Fruit fly (Drosophila melanogaster) whole organism, embryonic: Measurements from ENCODE around the gene RabX5.

Source experiments
- Blimp-1 ChIP-seq: fragments of 200-800 bp; sonication (Bioruptor generic); optimal IDR thresholded peaks from 3 replicates; lab custom pipeline; 2018; ENCODE audit warnings: missing biosample characterization, missing genetic modification characterization, mild to moderate bottlenecking, moderate library complexity, missing genetic modification reagents
- CG10147 ChIP-seq: fragments of 200-800 bp; sonication (Bioruptor generic); optimal IDR thresholded peaks from 2 replicates; lab custom pipeline; 2019; ENCODE audit warnings: missing biosample characterization, mild to moderate bottlenecking, missing genetic modification characterization, moderate library complexity
- CG11696 ChIP-seq: fragments of 200-800 bp; sonication (Bioruptor generic); IDR thresholded peaks from 2 replicates; pipeline ENCODE4 v1.3.6; 2022; ENCODE audit warnings: missing biosample characterization, missing genetic modification characterization
- CG17568 ChIP-seq: fragments of 200-800 bp; sonication (Bioruptor generic); optimal IDR thresholded peaks from 2 replicates; lab custom pipeline; 2018; ENCODE audit warnings: missing biosample characterization, mild to moderate bottlenecking, missing genetic modification characterization, moderate library complexity
- CG31224 ChIP-seq: fragments of 200-800 bp; sonication (Bioruptor generic); IDR thresholded peaks from 2 replicates; pipeline ENCODE4 v1.3.6; 2022; ENCODE audit warnings: missing biosample characterization, missing genetic modification characterization
- CG32532 ChIP-seq: fragments of 200-800 bp; sonication (Bioruptor generic); IDR thresholded peaks from 2 replicates; pipeline ENCODE4 v1.3.6; 2022; ENCODE audit warnings: missing biosample characterization, missing genetic modification characterization
- CG3281 ChIP-seq: fragments of 200-800 bp; sonication (Bioruptor generic); optimal IDR thresholded peaks from 3 replicates; lab custom pipeline; 2017; ENCODE audit warnings: missing biosample characterization, mild to moderate bottlenecking, missing genetic modification characterization
- CG4360 ChIP-seq: fragments of 200-800 bp; sonication (Bioruptor generic); IDR thresholded peaks from 2 replicates; pipeline ENCODE4 v1.3.6; 2022; ENCODE audit warnings: missing biosample characterization, missing genetic modification characterization
- CG6175 ChIP-seq: fragments of 200-800 bp; sonication (Bioruptor generic); IDR thresholded peaks from 3 replicates; pipeline ENCODE4 v1.3.6; 2022; ENCODE audit warnings: missing biosample characterization, missing genetic modification characterization
- CG6654 ChIP-seq: fragments of 200-800 bp; sonication (Bioruptor generic); optimal IDR thresholded peaks from 2 replicates; lab custom pipeline; 2017; ENCODE audit warnings: missing biosample characterization, mild to moderate bottlenecking, missing genetic modification characterization
- CG8944 ChIP-seq: fragments of 200-800 bp; sonication (Bioruptor generic); optimal IDR thresholded peaks from 3 replicates; lab custom pipeline; 2016; ENCODE audit warnings: missing biosample characterization, missing genetic modification characterization
- Camta ChIP-seq: fragments of 200-800 bp; sonication (Bioruptor generic); optimal IDR thresholded peaks from 2 replicates; lab custom pipeline; 2016; ENCODE audit warnings: missing biosample characterization, missing genetic modification characterization
- D ChIP-seq, 2 experiments: fragments of 200-800 bp in 1 of 2; fragments of >200 bp in 1 of 2; sonication (Bioruptor generic) in 1 of 2; optimal IDR thresholded peaks; 2 replicates in 1 of 2; 3 replicates in 1 of 2; lab custom pipeline; 2017; ENCODE audit warnings: mild to moderate bottlenecking in 1 of 2, missing biosample characterization in 1 of 2, missing genetic modification characterization in 1 of 2, missing genetic modification reagents in 1 of 2
- Drgx ChIP-seq: fragments of 200-800 bp; sonication (Bioruptor generic); IDR thresholded peaks from 2 replicates; pipeline ENCODE4 v1.3.6; 2022; ENCODE audit warnings: missing biosample characterization, missing genetic modification characterization
- GATAe ChIP-seq: fragments of 200-800 bp; sonication (Bioruptor generic); conservative IDR thresholded peaks from 2 replicates; pipeline ENCODE4 v1.3.6; 2022; ENCODE audit warnings: missing biosample characterization, missing genetic modification characterization
- Gug ChIP-seq: fragments of 200-800 bp; sonication (Bioruptor generic); IDR thresholded peaks from 4 replicates; pipeline ENCODE4 v1.3.6; 2022; ENCODE audit warnings: missing biosample characterization, missing genetic modification characterization
- H2.0 ChIP-seq: fragments of 200-800 bp; sonication (Bioruptor generic); IDR thresholded peaks from 2 replicates; pipeline ENCODE4 v1.3.6; 2022; ENCODE audit warnings: missing biosample characterization, missing genetic modification characterization
- HLH54F ChIP-seq: fragments of 200-800 bp; sonication (Bioruptor generic); optimal IDR thresholded peaks from 3 replicates; lab custom pipeline; 2016; ENCODE audit warnings: missing biosample characterization, missing genetic modification characterization
- Hand ChIP-seq: fragments of 200-800 bp; sonication (Bioruptor generic); optimal IDR thresholded peaks from 2 replicates; lab custom pipeline; 2017; ENCODE audit warnings: mild to moderate bottlenecking, missing biosample characterization, missing genetic modification reagents, missing genetic modification characterization
- Hsf ChIP-seq: fragments of 200-800 bp; sonication (Bioruptor generic); optimal IDR thresholded peaks from 3 replicates; lab custom pipeline; 2016; ENCODE audit warnings: missing biosample characterization, missing genetic modification characterization
- Kr ChIP-seq: fragments of 200-800 bp; sonication (Bioruptor generic); optimal IDR thresholded peaks from 2 replicates; lab custom pipeline; 2017; ENCODE audit warnings: missing biosample characterization, mild to moderate bottlenecking, missing genetic modification characterization
- MESR4 ChIP-seq: fragments of 200-800 bp; sonication (Bioruptor generic); optimal IDR thresholded peaks from 2 replicates; lab custom pipeline; 2018; ENCODE audit warnings: missing biosample characterization, mild to moderate bottlenecking, missing genetic modification characterization, moderate library complexity
- NK7.1 ChIP-seq: fragments of 200-800 bp; sonication (Bioruptor generic); optimal IDR thresholded peaks from 3 replicates; lab custom pipeline; 2016; ENCODE audit warnings: missing biosample characterization, missing genetic modification characterization
- Sox102F ChIP-seq: fragments of 200-800 bp; sonication (Bioruptor generic); optimal IDR thresholded peaks from 2 replicates; lab custom pipeline; 2018; ENCODE audit warnings: missing biosample characterization, mild to moderate bottlenecking, missing genetic modification characterization, moderate library complexity
- Ssrp ChIP-seq: fragments of 200-800 bp; sonication (Bioruptor generic); optimal IDR thresholded peaks from 2 replicates; lab custom pipeline; 2018; ENCODE audit warnings: missing biosample characterization, mild to moderate bottlenecking, missing genetic modification characterization, moderate library complexity
- ab ChIP-seq: fragments of 200-800 bp; sonication (Bioruptor generic); optimal IDR thresholded peaks from 2 replicates; lab custom pipeline; 2016; ENCODE audit warnings: missing biosample characterization, missing genetic modification characterization
- abd-A ChIP-seq: fragments of 200-800 bp; sonication (Bioruptor generic); optimal IDR thresholded peaks from 3 replicates; lab custom pipeline; 2019; ENCODE audit warnings: missing biosample characterization, mild to moderate bottlenecking, missing genetic modification characterization, moderate library complexity
- bab2 ChIP-seq: fragments of 200-800 bp; sonication (Bioruptor generic); optimal IDR thresholded peaks from 2 replicates; lab custom pipeline; 2016; ENCODE audit warnings: missing biosample characterization, missing genetic modification characterization
- bigmax ChIP-seq: fragments of 200-800 bp; sonication (Bioruptor generic); optimal IDR thresholded peaks from 2 replicates; lab custom pipeline; 2018; ENCODE audit warnings: missing biosample characterization, mild to moderate bottlenecking, missing genetic modification characterization
- chm ChIP-seq: fragments of 200-800 bp; sonication (Bioruptor generic); IDR thresholded peaks from 2 replicates; pipeline ENCODE4 v1.3.6; 2022; ENCODE audit warnings: missing biosample characterization, missing genetic modification characterization
- crc ChIP-seq: fragments of 200-800 bp; sonication (Bioruptor generic); optimal IDR thresholded peaks from 2 replicates; lab custom pipeline; 2016; ENCODE audit warnings: missing biosample characterization, missing genetic modification characterization
- croc ChIP-seq: fragments of 200-800 bp; sonication (Bioruptor generic); conservative IDR thresholded peaks from 3 replicates; pipeline ENCODE4 v1.3.6; 2022; ENCODE audit warnings: missing biosample characterization, missing genetic modification characterization
- disco-r ChIP-seq: fragments of 200-800 bp; sonication (Bioruptor generic); optimal IDR thresholded peaks from 2 replicates; lab custom pipeline; 2016; ENCODE audit warnings: missing biosample characterization, missing genetic modification characterization
- dpn ChIP-seq, 2 experiments: fragments of 200-800 bp; sonication (Bioruptor generic); optimal IDR thresholded peaks; 3 replicates each; lab custom pipeline; 2016; ENCODE audit warnings: missing biosample characterization in 2 of 2, missing genetic modification characterization in 2 of 2
- esg ChIP-seq: fragments of 200-800 bp; sonication (Bioruptor generic); conservative IDR thresholded peaks from 2 replicates; pipeline ENCODE4 v1.3.6; 2022; ENCODE audit warnings: missing biosample characterization, missing genetic modification characterization
- gfzf ChIP-seq: fragments of 200-800 bp; sonication (Bioruptor generic); optimal IDR thresholded peaks from 2 replicates; lab custom pipeline; 2016; ENCODE audit warnings: missing biosample characterization, mild to moderate bottlenecking, missing genetic modification characterization, moderate library complexity
- her ChIP-seq: fragments of 200-800 bp; sonication (Bioruptor generic); optimal IDR thresholded peaks from 2 replicates; lab custom pipeline; 2016; ENCODE audit warnings: missing biosample characterization, missing genetic modification characterization
- inv ChIP-seq: fragments of 200-800 bp; sonication (Bioruptor generic); IDR thresholded peaks from 2 replicates; pipeline ENCODE4 v1.3.6; 2022; ENCODE audit warnings: missing biosample characterization, missing genetic modification characterization; ENCODE audit not compliant: partially characterized antibody
- lola ChIP-seq, 3 experiments: fragments of >200 bp in 2 of 3; fragments of 200-800 bp in 1 of 3; sonication (Bioruptor generic) in 1 of 3; optimal IDR thresholded peaks; 2 replicates each; lab custom pipeline; 2017 to 2019; ENCODE audit warnings: missing biosample characterization in 3 of 3, missing genetic modification characterization in 3 of 3, mild to moderate bottlenecking in 1 of 3, moderate library complexity in 1 of 3
- luna ChIP-seq: fragments of 200-800 bp; sonication (Bioruptor generic); optimal IDR thresholded peaks from 2 replicates; lab custom pipeline; 2016; ENCODE audit warnings: missing biosample characterization, missing genetic modification characterization
- mam ChIP-seq: fragments of 200-800 bp; sonication (Bioruptor generic); optimal IDR thresholded peaks from 3 replicates; lab custom pipeline; 2016; ENCODE audit warnings: missing biosample characterization, missing genetic modification characterization
- nmo ChIP-seq: fragments of 200-800 bp; sonication (Bioruptor generic); optimal IDR thresholded peaks from 2 replicates; lab custom pipeline; 2018; ENCODE audit warnings: missing biosample characterization, mild to moderate bottlenecking, missing genetic modification characterization, moderate library complexity
- nom ChIP-seq: fragments of 200-800 bp; sonication (Bioruptor generic); optimal IDR thresholded peaks from 2 replicates; lab custom pipeline; 2017; ENCODE audit warnings: missing biosample characterization, missing genetic modification characterization, mild to moderate bottlenecking, moderate library complexity, missing genetic modification reagents
- org-1 ChIP-seq: fragments of 200-800 bp; sonication (Bioruptor generic); optimal IDR thresholded peaks from 2 replicates; lab custom pipeline; 2017; ENCODE audit warnings: missing biosample characterization, missing genetic modification characterization
- ro ChIP-seq: fragments of 200-800 bp; sonication (Bioruptor generic); IDR thresholded peaks from 2 replicates; pipeline ENCODE4 v1.3.6; 2022; ENCODE audit warnings: missing biosample characterization, missing genetic modification characterization
- slou ChIP-seq: fragments of 200-800 bp; sonication (Bioruptor generic); optimal IDR thresholded peaks from 3 replicates; lab custom pipeline; 2016; ENCODE audit warnings: missing biosample characterization, missing genetic modification characterization
- tup ChIP-seq: fragments of 200-800 bp; sonication (Bioruptor generic); optimal IDR thresholded peaks from 2 replicates; lab custom pipeline; 2016; ENCODE audit warnings: missing biosample characterization, mild to moderate bottlenecking, missing genetic modification characterization, moderate library complexity
- z ChIP-seq: fragments of 200-800 bp; sonication (Bioruptor generic); IDR thresholded peaks from 3 replicates; pipeline ENCODE4 v1.3.6; 2022; ENCODE audit warnings: missing biosample characterization, missing genetic modification characterization
- zen ChIP-seq: fragments of 200-800 bp; sonication (Bioruptor generic); optimal IDR thresholded peaks from 3 replicates; lab custom pipeline; 2018; ENCODE audit warnings: missing biosample characterization, mild to moderate bottlenecking, missing genetic modification characterization, moderate library complexity

RabX5 gene

dm6 chr3L:1690727-1691413 lies 21.0 kb upstream of the RabX5 start (continued):
- TF ChIP-seq Camta (GFP tag; lab: Kevin White, UChicago) (peak; percentile 1), chm (peak; percentile 10; the same call in 1 of the 2 replicates), z (GFP tag; lab: Robert Waterston, UW) (no peak), CG8944 (GFP tag; lab: Kevin White, UChicago) (peak; percentile 8), CG17568 (GFP tag; lab: Kevin White, UChicago) (no peak), lola (GFP tag; optimal IDR thresholded peaks at IDR 0.05; lab: Kevin White, UChicago) (peak in 1 of 3 experiments; percentile 43), zen (peak; percentile 17), CG3281 (GFP tag; lab: Kevin White, UChicago) (no peak), org-1 (GFP tag; lab: Kevin White, UChicago) (peak; percentile 28), inv (GFP tag; lab: Robert Waterston, UW) (no peak), esg (GFP tag; lab: Robert Waterston, UW) (no peak), H2.0 (GFP tag; lab: Robert Waterston, UW) (peak; percentile 36), disco-r (GFP tag; lab: Kevin White, UChicago) (no peak), gfzf (no peak), abd-A (tag; lab: Kevin White, UChicago) (no peak), CG10147 (GFP tag; lab: Kevin White, UChicago) (no peak), Ssrp (tag; lab: Kevin White, UChicago) (peak; percentile 26), NK7.1 (GFP tag; lab: Kevin White, UChicago) (no peak), nmo (peak; percentile 40), her (GFP tag; lab: Kevin White, UChicago) (no peak), CG6175 (GFP tag; lab: Robert Waterston, UW) (0 out of 3 replicates have a peak, but pooled peaks have one; percentile 9), croc (GFP tag; lab: Robert Waterston, UW) (peak; percentile 44; the same call in 2 of the 3 replicates), ab (GFP tag; lab: Kevin White, UChicago) (no peak), nom (peak; percentile 80), Gug (GFP tag; lab: Robert Waterston, UW) (0 out of 4 replicates have a peak, but pooled peaks have one; percentile 11), D (optimal IDR thresholded peaks at IDR 0.05; lab: Kevin White, UChicago) (no peak), D (GFP tag; optimal IDR thresholded peaks at IDR 0.05; lab: Kevin White, UChicago) (peak; percentile 50), tup (GFP tag; lab: Kevin White, UChicago) (peak; percentile 30), CG4360 (GFP tag; lab: Robert Waterston, UW) (no peak), Hand (GFP tag; lab: Kevin White, UChicago) (no peak), HLH54F (no peak), bigmax (GFP tag; lab: Kevin White, UChicago) (no peak), crc (GFP tag; lab: Kevin White, UChicago) (no peak), mam (no peak), Blimp-1 (GFP tag; lab: Kevin White, UChicago) (peak; percentile 58), CG11696 (GFP tag; lab: Robert Waterston, UW) (no peak), Drgx (GFP tag; lab: Robert Waterston, UW) (peak; percentile 75), CG32532 (no peak), Sox102F (GFP tag; lab: Kevin White, UChicago) (peak; percentile 12), dpn (GFP tag; optimal IDR thresholded peaks at IDR 0.05; lab: Kevin White, UChicago) (peak in 1 of 2 experiments; percentile 4), CG6654 (GFP tag; lab: Kevin White, UChicago) (peak; percentile 27), luna (GFP tag; lab: Kevin White, UChicago) (no peak), CG31224 (GFP tag; lab: Robert Waterston, UW) (no peak), bab2 (peak; percentile 28), GATAe (no peak), Hsf (no peak), MESR4 (no peak), slou (GFP tag; lab: Kevin White, UChicago) (no peak), Kr (no peak), ro (GFP tag; lab: Robert Waterston, UW) (no peak)
